Worm (Caenorhabditis elegans): ENCODE measurements around the gene ucp-4.

ucp-4 gene

ce11 chrV:9349687-9350086 lies 15.6 kb downstream of the ucp-4 start, which contains the start of gene srx-47:
srx-47 (plus strand) TSS chrV:9349987.
- TF ChIP-seq sox-2 (GFP tag; IDR thresholded peaks at IDR 0.05) (no peak), C38D4.7 (GFP tag; optimal IDR thresholded peaks at IDR 0.05) (no peak), madf-2 (tag; optimal IDR thresholded peaks at IDR 0.05) (no peak), unc-55 (GFP tag; optimal IDR thresholded peaks at IDR 0.05) (no peak), syd-9 (tag; optimal IDR thresholded peaks at IDR 0.05) (no peak), hlh-8 (tag; optimal IDR thresholded peaks at IDR 0.05) (no peak)

- TF ChIP-seq sox-4 (tag; optimal IDR thresholded peaks at IDR 0.05): no peak
- TF ChIP-seq dmd-4 (tag; optimal IDR thresholded peaks at IDR 0.05; ENCODE audit: borderline replicate concordance): no peak
- TF ChIP-seq unc-3 (GFP tag; conservative IDR thresholded peaks at IDR 0.05): no peak
- TF ChIP-seq unc-3 (tag; optimal IDR thresholded peaks at IDR 0.05): no peak
- no peak for TF ChIP-seq C08G9.2 (tag; optimal IDR thresholded peaks at IDR 0.05)
- TF ChIP-seq pros-1 (tag; optimal IDR thresholded peaks at IDR 0.05): no peak
- TF ChIP-seq ztf-16 (tag; optimal IDR thresholded peaks at IDR 0.05): no peak
- TF ChIP-seq hlh-30 (tag; optimal IDR thresholded peaks at IDR 0.05; ENCODE audit: insufficient read depth): no peak
- no peak for TF ChIP-seq nhr-11 (tag; optimal IDR thresholded peaks at IDR 0.05)
- no peak for TF ChIP-seq syd-9 (tag; optimal IDR thresholded peaks at IDR 0.05)
- no peak for TF ChIP-seq sox-2 (GFP tag; IDR thresholded peaks at IDR 0.05)
- no peak for TF ChIP-seq ets-4 (tag; optimal IDR thresholded peaks at IDR 0.05)
- no peak for TF ChIP-seq ceh-6 (GFP tag; optimal IDR thresholded peaks at IDR 0.05)
- TF ChIP-seq gmeb-2 (tag; optimal IDR thresholded peaks at IDR 0.05): no peak
- no peak for TF ChIP-seq rnt-1 (tag; optimal IDR thresholded peaks at IDR 0.05)
- no peak for TF ChIP-seq zip-5 (tag; optimal IDR thresholded peaks at IDR 0.05)
- TF ChIP-seq hlh-13 (GFP tag; optimal IDR thresholded peaks at IDR 0.05): no peak
Observed at ce11 chrV:9352947-9353346, 18.8 kb downstream of the ucp-4 start, which contains the start of gene srx-46. srx-46 (plus strand) TSS chrV:9353247.

ce11 chrV:9355371-9355770 lies 21.3 kb downstream of the ucp-4 start, which contains the start of gene ttr-40:
ttr-40 (minus strand) TSS chrV:9355471.
- TF ChIP-seq elt-2 (tag; optimal IDR thresholded peaks at IDR 0.05): no peak
- no peak for TF ChIP-seq elt-4 (tag; optimal IDR thresholded peaks at IDR 0.05)
- no peak for TF ChIP-seq npax-4 (tag; optimal IDR thresholded peaks at IDR 0.05)
- no peak for TF ChIP-seq unc-55 (GFP tag; optimal IDR thresholded peaks at IDR 0.05)

- TF ChIP-seq zip-5 (tag; optimal IDR thresholded peaks at IDR 0.05): no peak
- TF ChIP-seq C08G9.2 (tag; optimal IDR thresholded peaks at IDR 0.05): no peak
- no peak for TF ChIP-seq fkh-10 (GFP tag; optimal IDR thresholded peaks at IDR 0.05)
Observed at ce11 chrV:9356345-9356744, 22.2 kb downstream of the ucp-4 start, which contains the start of gene ttr-49. ttr-49 (minus strand) TSS chrV:9356515.

DNA sequence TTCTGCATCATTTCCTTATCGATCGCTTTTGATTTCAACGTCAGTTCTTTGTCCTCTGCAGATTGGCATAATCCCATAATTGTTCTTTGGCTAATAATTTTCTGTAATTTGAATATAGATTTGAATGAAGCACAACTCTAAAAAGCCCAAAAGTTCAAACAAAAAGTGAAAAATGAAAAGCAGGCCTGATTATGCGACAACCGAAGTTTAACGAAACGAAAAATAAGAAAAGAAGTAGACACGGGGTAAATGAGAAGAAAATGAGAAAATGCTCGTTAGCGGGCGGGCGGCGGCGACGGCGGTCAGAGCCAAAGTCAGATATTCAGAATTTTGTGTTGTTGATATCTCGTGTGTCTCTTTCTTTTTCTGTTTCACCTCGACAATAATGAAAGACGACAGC lies 25.6 kb downstream of the ucp-4 start, which contains the start of gene gpa-3:
Gene gpa-3 (minus strand): TSS at position 101 of the 400 bp plus-strand sequence.
- TF ChIP-seq elt-2 (tag; optimal IDR thresholded peaks at IDR 0.05) (no peak), sox-2 (GFP tag; IDR thresholded peaks at IDR 0.05) (no peak)

DNA sequence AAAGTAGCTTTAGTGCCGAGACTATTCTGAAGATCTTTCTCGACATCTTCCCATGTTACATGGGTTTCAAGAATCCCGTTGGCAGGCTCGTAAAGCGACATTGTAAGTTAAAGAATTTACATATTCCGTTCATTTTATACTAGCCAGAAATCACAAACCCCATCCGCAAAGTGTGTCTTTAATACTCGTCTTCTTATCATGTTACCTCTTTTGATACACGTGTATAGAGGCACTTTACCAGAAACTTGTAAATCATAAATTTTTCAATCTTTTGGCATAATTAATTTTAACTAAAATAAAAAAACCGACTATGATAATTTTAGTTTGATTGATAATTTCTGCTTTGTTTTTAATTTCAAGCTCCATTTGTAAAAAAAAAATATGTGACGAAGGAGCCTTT lies 36.9 kb downstream of the ucp-4 start, which contains the start of gene E02C12.6:
Gene E02C12.6 (minus strand): TSS at position 101 of the 400 bp plus-strand sequence.
- TF ChIP-seq nhr-11 (tag; optimal IDR thresholded peaks at IDR 0.05) (no peak), gmeb-2 (tag; optimal IDR thresholded peaks at IDR 0.05) (no peak), tbx-7 (tag; optimal IDR thresholded peaks at IDR 0.05) (no peak), unc-3 (GFP tag; conservative IDR thresholded peaks at IDR 0.05) (no peak), unc-3 (tag; optimal IDR thresholded peaks at IDR 0.05) (no peak)

- peak; percentile 35 for TF ChIP-seq elt-2 (tag; optimal IDR thresholded peaks at IDR 0.05)
- TF ChIP-seq ceh-34 (tag; optimal IDR thresholded peaks at IDR 0.05): no peak
- TF ChIP-seq unc-86 (tag; optimal IDR thresholded peaks at IDR 0.05): no peak
Observed at ce11 chrV:9373473-9373872, 39.4 kb downstream of the ucp-4 start, which contains the start of gene E02C12.8. E02C12.8 (minus strand) TSS chrV:9373613.

Data from whole organism, late embryonic.